Fruit fly (Drosophila melanogaster): ENCODE data around the gene Dic61B.

Dic61B gene

dm6 chr3L:128295-129117 lies 23.9 kb downstream of the Dic61B start:
- peak; percentile 53 for TF ChIP-seq sage (GFP tag; optimal IDR thresholded peaks at IDR 0.05)
- TF ChIP-seq usp (GFP tag; optimal IDR thresholded peaks at IDR 0.05): no peak
- no peak for TF ChIP-seq jim (GFP tag; optimal IDR thresholded peaks at IDR 0.05)
- no peak for TF ChIP-seq lola (GFP tag; optimal IDR thresholded peaks at IDR 0.05)
- peak; percentile 7 for TF ChIP-seq h (GFP tag; optimal IDR thresholded peaks at IDR 0.05)
- peak; percentile 9 to 55 for TF ChIP-seq dl (GFP tag; optimal IDR thresholded peaks at IDR 0.05; ENCODE audit: insufficient read depth in 1 of 2, partially characterized antibody in 2 of 2)
- TF ChIP-seq dmrt93B (GFP tag; optimal IDR thresholded peaks at IDR 0.05): no peak
- TF ChIP-seq Dif (GFP tag; optimal IDR thresholded peaks at IDR 0.05; ENCODE audit: partially characterized antibody): peak; percentile 81
- TF ChIP-seq fru (GFP tag; optimal IDR thresholded peaks at IDR 0.05): no peak
- peak in 1 of 2 experiments; percentile 74 for TF ChIP-seq foxo (GFP tag; optimal IDR thresholded peaks at IDR 0.05)
- no peak for TF ChIP-seq tai (GFP tag; optimal IDR thresholded peaks at IDR 0.05)
- TF ChIP-seq Jra (GFP tag; optimal IDR thresholded peaks at IDR 0.05): no peak
- peak; percentile 11 for TF ChIP-seq br (GFP tag; optimal IDR thresholded peaks at IDR 0.05)
- TF ChIP-seq Vsx2 (GFP tag; optimal IDR thresholded peaks at IDR 0.05; ENCODE audit: partially characterized antibody): peak; percentile 69
- peak; percentile 16 for TF ChIP-seq Sp1 (GFP tag; optimal IDR thresholded peaks at IDR 0.05)
- no peak for TF ChIP-seq Rel (GFP tag; optimal IDR thresholded peaks at IDR 0.05)
- TF ChIP-seq Rel (tag; optimal IDR thresholded peaks at IDR 0.05): peak; percentile 40
- peak; percentile 96 for TF ChIP-seq CrebA (GFP tag; optimal IDR thresholded peaks at IDR 0.05; ENCODE audit: borderline replicate concordance)
- no peak for TF ChIP-seq Hr83 (GFP tag; optimal IDR thresholded peaks at IDR 0.05; ENCODE audit: poor library complexity, severe bottlenecking)
- no peak for TF ChIP-seq Hnf4 (GFP tag; optimal IDR thresholded peaks at IDR 0.05)
- peak; percentile 9 for TF ChIP-seq rgr (GFP tag; optimal IDR thresholded peaks at IDR 0.05)
- no peak for TF ChIP-seq CG9705 (GFP tag; optimal IDR thresholded peaks at IDR 0.05)
- no peak for TF ChIP-seq Dfd (GFP tag; optimal IDR thresholded peaks at IDR 0.05)
- TF ChIP-seq Myc (optimal IDR thresholded peaks at IDR 0.05): no peak
- TF ChIP-seq CG32264 (GFP tag; optimal IDR thresholded peaks at IDR 0.05): no peak
- TF ChIP-seq N (GFP tag; optimal IDR thresholded peaks at IDR 0.05): no peak
- TF ChIP-seq brk (GFP tag; optimal IDR thresholded peaks at IDR 0.05): no peak
- no peak for TF ChIP-seq HLH106 (tag; optimal IDR thresholded peaks at IDR 0.05)
- TF ChIP-seq psq (GFP tag; optimal IDR thresholded peaks at IDR 0.05): peak; percentile 91
- TF ChIP-seq GATAd (GFP tag; optimal IDR thresholded peaks at IDR 0.05): no peak
- no peak for TF ChIP-seq Mio (GFP tag; optimal IDR thresholded peaks at IDR 0.05)
- no peak for TF ChIP-seq OdsH (GFP tag; optimal IDR thresholded peaks at IDR 0.05)
- no peak for TF ChIP-seq sv (GFP tag; optimal IDR thresholded peaks at IDR 0.05)
- TF ChIP-seq dsf (GFP tag; optimal IDR thresholded peaks at IDR 0.05; ENCODE audit: borderline replicate concordance): no peak

- no peak for TF ChIP-seq Sp1 (GFP tag; optimal IDR thresholded peaks at IDR 0.05)
- no peak for TF ChIP-seq Dfd (GFP tag; optimal IDR thresholded peaks at IDR 0.05)
- TF ChIP-seq Rel (GFP tag; optimal IDR thresholded peaks at IDR 0.05): no peak
- peak; percentile 92 for TF ChIP-seq Rel (tag; optimal IDR thresholded peaks at IDR 0.05)
- TF ChIP-seq Abd-B (GFP tag; optimal IDR thresholded peaks at IDR 0.05): no peak
- TF ChIP-seq Hr83 (GFP tag; optimal IDR thresholded peaks at IDR 0.05; ENCODE audit: poor library complexity, severe bottlenecking): no peak
- TF ChIP-seq CrebA (GFP tag; optimal IDR thresholded peaks at IDR 0.05; ENCODE audit: borderline replicate concordance): no peak
- TF ChIP-seq br (GFP tag; optimal IDR thresholded peaks at IDR 0.05): no peak
Measured at dm6 chr3L:127450-127849, 24.9 kb downstream of the Dic61B start.

- TF ChIP-seq woc (GFP tag; optimal IDR thresholded peaks at IDR 0.05) (no peak), Jra (GFP tag; optimal IDR thresholded peaks at IDR 0.05) (no peak), lola (GFP tag; optimal IDR thresholded peaks at IDR 0.05) (no peak), Hr83 (GFP tag; optimal IDR thresholded peaks at IDR 0.05; ENCODE audit: poor library complexity, severe bottlenecking) (no peak)
Measured at dm6 chr3L:123784-124479, 28.5 kb downstream of the Dic61B start.

Data from whole organism, wandering third instar larva.